Fruit fly (Drosophila melanogaster): Measurements from ENCODE around the gene CG18789.
A peak's percentile ranks its signal among the peaks of the same experiment; 100 is the strongest.

Gene CG18789

DNA sequence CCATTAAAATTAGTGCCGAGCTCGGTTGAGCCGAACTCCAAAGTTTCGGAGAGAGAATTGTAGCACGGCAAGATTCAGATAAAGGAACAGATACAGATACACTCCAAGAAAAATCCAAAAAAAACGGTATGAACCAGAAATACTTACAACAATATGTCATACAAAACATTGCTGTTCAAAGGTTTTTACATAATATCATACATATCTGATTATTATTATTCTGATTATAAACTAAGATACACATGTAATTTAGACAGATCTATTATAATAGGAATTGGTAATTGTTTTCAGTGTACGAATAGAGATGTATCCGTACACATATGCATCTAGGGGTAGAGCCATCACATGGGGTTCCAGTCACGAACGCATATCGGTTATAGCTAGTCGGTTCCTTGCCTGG is 15.2 kb downstream of the CG18789 start (continued):
- TF ChIP-seq oc (tag; optimal IDR thresholded peaks at IDR 0.05) (no peak), CG14860 (GFP tag; IDR thresholded peaks at IDR 0.05; ENCODE audit: partially characterized antibody) (no peak), cwo (GFP tag; optimal IDR thresholded peaks at IDR 0.05) (no peak), pita (GFP tag; optimal IDR thresholded peaks at IDR 0.05) (no peak), CG11093 (GFP tag; IDR thresholded peaks at IDR 0.05) (no peak), sr (GFP tag; IDR thresholded peaks at IDR 0.05) (no peak), CG3065 (GFP tag; optimal IDR thresholded peaks at IDR 0.05) (no peak), caup (GFP tag; optimal IDR thresholded peaks at IDR 0.05; ENCODE audit: severe bottlenecking) (no peak), zf30C (GFP tag; optimal IDR thresholded peaks at IDR 0.05) (peak; percentile 15), CG2129 (GFP tag; IDR thresholded peaks at IDR 0.05; ENCODE audit: partially characterized antibody) (no peak), bcd (GFP tag; optimal IDR thresholded peaks at IDR 0.05) (no peak), CG8924 (tag; optimal IDR thresholded peaks at IDR 0.05) (peak; percentile 3), CG1647 (GFP tag; optimal IDR thresholded peaks at IDR 0.05) (no peak), Nf-YA (GFP tag; IDR thresholded peaks at IDR 0.05) (no peak), Oaz (GFP tag; IDR thresholded peaks at IDR 0.05) (no peak), CG6791 (GFP tag; IDR thresholded peaks at IDR 0.05; ENCODE audit: partially characterized antibody) (no peak), sna (GFP tag; IDR thresholded peaks at IDR 0.05; ENCODE audit: partially characterized antibody) (no peak), Adf1 (GFP tag; IDR thresholded peaks at IDR 0.05) (no peak), Eip74EF (GFP tag; optimal IDR thresholded peaks at IDR 0.05) (no peak), CG6765 (GFP tag; optimal IDR thresholded peaks at IDR 0.05) (no peak), CG12942 (GFP tag; optimal IDR thresholded peaks at IDR 0.05) (no peak), maf-S (GFP tag; optimal IDR thresholded peaks at IDR 0.05) (no peak), CG34376 (GFP tag; optimal IDR thresholded peaks at IDR 0.05) (no peak), CG31441 (GFP tag; IDR thresholded peaks at IDR 0.05) (no peak; the same call in 1 of the 2 replicates), Asciz (GFP tag; optimal IDR thresholded peaks at IDR 0.05) (no peak), pan (optimal IDR thresholded peaks at IDR 0.05) (no peak), pan (GFP tag; optimal IDR thresholded peaks at IDR 0.05 in 1 of 2, IDR thresholded peaks at IDR 0.05 in 1 of 2) (no peak), CG14965 (GFP tag; optimal IDR thresholded peaks at IDR 0.05; ENCODE audit: borderline replicate concordance) (no peak), pb (GFP tag; optimal IDR thresholded peaks at IDR 0.05) (no peak), slou (GFP tag; optimal IDR thresholded peaks at IDR 0.05) (no peak), Sox102F (GFP tag; optimal IDR thresholded peaks at IDR 0.05) (peak; percentile 12), da (GFP tag; optimal IDR thresholded peaks at IDR 0.05) (no peak), B-H2 (GFP tag; optimal IDR thresholded peaks at IDR 0.05) (no peak), Max (GFP tag; optimal IDR thresholded peaks at IDR 0.05) (no peak), Hand (GFP tag; optimal IDR thresholded peaks at IDR 0.05) (no peak), br (optimal IDR thresholded peaks at IDR 0.05) (no peak), CG2712 (tag; optimal IDR thresholded peaks at IDR 0.05) (peak; percentile 59), GATAe (GFP tag; conservative IDR thresholded peaks at IDR 0.05) (no peak), Taf1 (GFP tag; IDR thresholded peaks at IDR 0.05) (no peak), slbo (GFP tag; IDR thresholded peaks at IDR 0.05) (no peak), CG6689 (GFP tag; IDR thresholded peaks at IDR 0.05) (no peak), Scr (GFP tag; IDR thresholded peaks at IDR 0.05; ENCODE audit: partially characterized antibody) (no peak), CG12236 (GFP tag; optimal IDR thresholded peaks at IDR 0.05) (no peak), rib (GFP tag; IDR thresholded peaks at IDR 0.05) (no peak), Hmx (GFP tag; optimal IDR thresholded peaks at IDR 0.05) (no peak), z (GFP tag; IDR thresholded peaks at IDR 0.05) (no peak), yki (optimal IDR thresholded peaks at IDR 0.05) (no peak), CG30020 (tag; optimal IDR thresholded peaks at IDR 0.05) (no peak), CG17912 (GFP tag; optimal IDR thresholded peaks at IDR 0.05) (no peak), Ssrp (tag; optimal IDR thresholded peaks at IDR 0.05) (peak; percentile 8), hkb (optimal IDR thresholded peaks at IDR 0.05) (no peak), hkb (GFP tag; IDR thresholded peaks at IDR 0.05) (0 out of 2 replicates have a peak, but pooled peaks have one; percentile 15), CTCF (GFP tag; optimal IDR thresholded peaks at IDR 0.05) (no peak)
